Worm (Caenorhabditis elegans): ENCODE results near the gene hex-3.

The hex-3 gene

DNA sequence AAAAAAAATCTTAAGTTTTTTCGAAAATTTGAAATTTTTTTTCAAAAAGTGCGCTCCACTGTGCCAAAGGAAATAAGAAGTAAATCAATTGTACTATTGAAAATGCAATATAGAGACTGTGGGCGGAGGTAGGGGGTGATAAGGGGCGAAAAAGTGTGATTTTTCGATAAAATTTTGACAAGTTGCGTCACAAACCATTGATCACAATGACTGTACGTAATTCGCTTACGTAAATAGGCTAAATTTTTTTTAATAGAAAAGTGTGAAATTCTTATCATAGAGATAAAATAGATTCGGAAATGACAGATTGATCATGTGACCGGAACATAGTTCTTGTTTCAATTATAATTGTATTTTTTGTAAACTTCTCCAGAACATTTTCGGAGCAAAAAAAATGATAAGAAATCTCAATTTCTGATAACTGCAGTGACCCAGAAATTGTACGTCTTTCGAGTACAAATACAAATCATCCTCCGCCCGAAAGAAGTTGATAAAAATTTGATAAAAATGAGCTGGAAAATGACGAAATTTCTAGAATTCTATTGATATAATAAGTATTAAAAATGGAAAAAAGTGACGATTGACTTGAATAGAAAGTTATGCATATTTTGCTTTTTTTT lies 26.4 kb upstream of the hex-3 start (continued):
- peak; percentile 82 for TF ChIP-seq dmd-6 (GFP tag; IDR thresholded peaks at IDR 0.05)
- TF ChIP-seq T20F7.1 (GFP tag; optimal IDR thresholded peaks at IDR 0.05) = peak; percentile 61
- peak; percentile 82 for TF ChIP-seq hlh-11 (tag; optimal IDR thresholded peaks at IDR 0.05)
- no peak for TF ChIP-seq zag-1 (tag; optimal IDR thresholded peaks at IDR 0.05)

DNA sequence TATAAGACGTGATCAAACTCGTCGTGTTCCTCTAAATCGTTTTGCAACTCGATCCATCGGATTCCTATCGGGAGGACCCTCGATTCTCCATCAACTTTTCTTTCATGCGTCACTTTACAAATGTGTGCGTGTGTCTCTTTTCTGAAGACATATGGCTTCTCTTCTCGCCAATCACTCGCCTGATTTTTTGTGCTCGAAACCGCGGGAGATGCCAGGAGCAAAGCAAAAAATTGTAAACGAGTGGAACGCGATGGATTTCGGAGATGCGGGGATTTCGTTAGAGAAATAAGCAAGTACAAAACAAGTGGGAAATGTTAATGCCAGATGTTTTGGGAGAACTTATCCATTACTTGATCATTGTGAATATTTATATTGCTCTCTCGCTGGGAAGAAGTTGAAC lies 24.8 kb upstream of the hex-3 start:
- TF ChIP-seq snpc-4 (tag; optimal IDR thresholded peaks at IDR 0.05) (no peak), ZK546.5 (tag; optimal IDR thresholded peaks at IDR 0.05) (no peak), unc-62 (GFP tag; optimal IDR thresholded peaks at IDR 0.05 in 1 of 2) (peak in 1 of 2 experiments; percentile 33), unc-62 (tag; optimal IDR thresholded peaks at IDR 0.05) (no peak), nhr-11 (tag; optimal IDR thresholded peaks at IDR 0.05) (peak; percentile 21), daf-16 (GFP tag; optimal IDR thresholded peaks at IDR 0.05) (peak in 1 of 2 experiments; percentile 21), daf-16 (tag; optimal IDR thresholded peaks at IDR 0.05) (no peak)

DNA sequence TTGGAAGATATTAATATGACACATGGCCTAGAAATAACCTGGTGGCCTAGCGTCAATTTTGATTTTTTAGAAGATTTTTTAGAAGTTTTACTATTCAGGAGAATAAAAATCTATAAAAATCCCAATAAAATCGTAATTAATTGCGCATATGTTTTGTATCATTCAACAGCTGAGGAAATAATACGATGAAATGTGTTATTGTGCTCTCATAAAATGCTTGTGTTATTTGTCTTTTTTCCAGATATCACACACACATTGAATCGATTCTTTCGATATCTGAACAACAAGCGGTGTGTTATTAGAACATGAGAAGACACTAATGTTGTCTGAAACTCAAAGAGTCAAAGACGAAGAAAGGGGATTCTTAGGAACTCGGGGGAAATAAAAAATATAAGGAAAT lies 23.9 kb upstream of the hex-3 start:
- TF ChIP-seq zag-1 (tag; optimal IDR thresholded peaks at IDR 0.05) (no peak), nhr-111 (GFP tag; optimal IDR thresholded peaks at IDR 0.05) (no peak), egl-27 (tag; optimal IDR thresholded peaks at IDR 0.05) (no peak), lin-39 (tag; optimal IDR thresholded peaks at IDR 0.05) (no peak)

DNA sequence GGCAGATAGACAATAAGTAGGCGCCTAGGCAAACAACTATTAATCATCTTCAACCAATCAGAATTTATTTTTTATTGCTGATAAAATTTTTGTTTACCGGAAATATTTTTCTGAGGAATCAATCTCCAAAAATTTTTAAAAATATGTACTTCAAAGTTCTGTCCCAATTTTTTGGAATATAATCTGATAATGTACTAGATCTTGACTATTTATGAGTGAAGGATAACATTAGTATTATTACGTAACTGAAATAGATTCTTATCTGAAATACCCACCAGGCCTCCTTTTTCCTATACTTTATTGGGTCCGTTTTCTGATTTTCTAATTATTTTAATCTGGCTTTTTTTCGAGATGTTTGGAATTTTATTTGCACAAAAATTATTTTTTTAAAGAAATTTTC lies 17.5 kb upstream of the hex-3 start:
- TF ChIP-seq daf-8 (GFP tag; IDR thresholded peaks at IDR 0.05) = no peak
- peak; percentile 58 for TF ChIP-seq aha-1 (tag)

DNA sequence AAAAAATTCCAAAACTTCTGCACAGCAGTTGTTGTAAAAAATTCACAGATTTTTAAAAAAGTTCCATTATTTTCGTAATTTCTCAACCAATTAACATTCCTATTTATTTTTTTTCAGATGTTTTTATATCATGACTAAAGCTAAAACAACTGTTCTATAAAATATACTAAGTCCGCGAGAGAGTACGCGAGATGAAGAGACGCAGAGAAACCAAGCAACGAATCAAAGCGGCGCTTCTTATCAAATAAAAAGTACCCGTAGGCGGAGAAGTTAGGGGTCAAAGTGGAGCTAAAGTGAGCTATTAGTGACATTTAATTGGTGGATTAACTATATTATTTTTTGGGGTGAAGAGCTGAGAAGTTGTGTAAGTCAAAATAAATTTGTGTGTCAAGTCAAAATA lies 16.4 kb upstream of the hex-3 start, which contains the start of gene sbsp-1:
TSS of gene sbsp-1 (plus strand) at position 301 of the 400 bp plus-strand sequence.
- TF ChIP-seq skn-1 (tag; optimal IDR thresholded peaks at IDR 0.05) = no peak
- TF ChIP-seq hlh-11 (tag; optimal IDR thresholded peaks at IDR 0.05) = no peak
- TF ChIP-seq nhr-41 (GFP tag; IDR thresholded peaks at IDR 0.05) = no peak
- TF ChIP-seq nhr-77 (tag; optimal IDR thresholded peaks at IDR 0.05) = no peak

DNA sequence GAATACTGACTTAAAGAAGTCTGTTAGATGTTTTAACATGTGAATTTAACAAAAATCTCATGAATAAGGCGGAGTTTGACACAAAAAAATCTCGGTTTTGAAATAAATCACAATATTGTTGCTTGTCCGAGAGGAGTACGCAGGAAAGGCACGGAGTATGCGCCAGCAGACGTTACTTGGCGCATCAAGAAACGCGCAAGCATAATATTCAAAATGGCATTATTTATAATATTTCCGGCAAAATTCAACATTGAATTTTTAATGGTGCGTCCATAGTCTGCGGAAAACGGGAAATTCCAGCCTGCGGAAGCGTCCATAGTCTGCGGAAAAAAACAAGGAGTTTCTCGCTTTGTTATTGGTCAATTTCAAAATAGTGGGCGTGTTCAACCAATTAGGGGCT lies 4.1 kb upstream of the hex-3 start, which contains the start of gene pde-12:
TSS of gene pde-12 (minus strand) at position 148 of the 400 bp plus-strand sequence.
- TF ChIP-seq ZK337.2 (GFP tag; IDR thresholded peaks at IDR 0.05) (no peak), lin-29 (GFP tag; IDR thresholded peaks at IDR 0.05) (0 out of 2 replicates have a peak, but pooled peaks have one; percentile 34), lir-3 (tag; optimal IDR thresholded peaks at IDR 0.05) (no peak), lin-1 (GFP tag; IDR thresholded peaks at IDR 0.05) (peak; percentile 18; the same call in 1 of the 2 replicates), hmg-1.1 (GFP tag; IDR thresholded peaks at IDR 0.05) (peak; percentile 87), ceh-44 (GFP tag; IDR thresholded peaks at IDR 0.05) (no peak), nhr-77 (tag; optimal IDR thresholded peaks at IDR 0.05) (peak; percentile 61), nhr-10 (tag; optimal IDR thresholded peaks at IDR 0.05) (no peak), F10B5.3 (tag; optimal IDR thresholded peaks at IDR 0.05) (peak; percentile 62), aly-2 (tag; optimal IDR thresholded peaks at IDR 0.05) (no peak), snpc-4 (tag; optimal IDR thresholded peaks at IDR 0.05) (no peak), unc-39 (tag; optimal IDR thresholded peaks at IDR 0.05) (no peak), ZK546.5 (tag; optimal IDR thresholded peaks at IDR 0.05) (no peak), D1046.2 (GFP tag; IDR thresholded peaks at IDR 0.05) (no peak), dmd-9 (GFP tag; IDR thresholded peaks at IDR 0.05) (0 out of 2 replicates have a peak, but pooled peaks have one; percentile 52), aha-1 (tag) (peak; percentile 89), zip-2 (tag; optimal IDR thresholded peaks at IDR 0.05) (peak; percentile 80), daf-8 (GFP tag; IDR thresholded peaks at IDR 0.05) (no peak), Y75B8A.6 (GFP tag; IDR thresholded peaks at IDR 0.05) (no peak), pqm-1 (tag; optimal IDR thresholded peaks at IDR 0.05) (no peak), saeg-2 (GFP tag; IDR thresholded peaks at IDR 0.05) (0 out of 2 replicates have a peak, but pooled peaks have one; percentile 54), mdl-1 (tag; optimal IDR thresholded peaks at IDR 0.05) (no peak), ceh-20 (GFP tag; IDR thresholded peaks at IDR 0.05) (peak; percentile 54), zag-1 (tag; optimal IDR thresholded peaks at IDR 0.05) (no peak), dve-1 (tag; optimal IDR thresholded peaks at IDR 0.05; ENCODE audit: insufficient read depth) (peak; percentile 85), ztf-7 (tag; optimal IDR thresholded peaks at IDR 0.05) (peak; percentile 71), rbr-2 (tag; optimal IDR thresholded peaks at IDR 0.05) (peak; percentile 79), nhr-48 (tag; optimal IDR thresholded peaks at IDR 0.05) (peak; percentile 43), F26F4.8 (GFP tag; conservative IDR thresholded peaks at IDR 0.05) (no peak)

Data from whole organism, L4 larva.